Fruit fly (Drosophila melanogaster): Measurements from ENCODE around the gene ZC3H3.

The ZC3H3 gene

DNA sequence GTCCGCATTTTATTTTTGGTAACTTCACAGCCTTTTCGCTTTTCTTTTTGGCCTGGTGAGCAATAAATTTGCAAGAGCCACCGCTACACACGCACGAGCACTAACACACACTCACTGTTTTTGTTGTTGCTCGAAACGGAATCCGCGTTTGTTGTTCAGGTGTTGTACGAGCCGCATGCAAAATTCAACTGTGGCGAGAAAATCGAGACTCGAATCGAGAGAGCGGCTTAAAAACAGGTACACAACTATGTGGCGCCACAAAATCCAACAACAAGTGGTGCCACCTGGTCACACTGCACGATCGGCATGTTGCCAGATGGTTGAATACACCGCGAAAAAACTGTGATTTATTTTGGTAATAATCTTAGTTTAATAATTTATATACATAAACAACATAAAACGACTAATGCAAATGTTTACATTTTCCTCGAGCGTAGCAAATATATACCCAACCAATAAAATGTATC, 2.6 kb downstream of the ZC3H3 start, which contains the start of gene CG43163 (continued):
- TF ChIP-seq CG7928 (GFP tag; optimal IDR thresholded peaks at IDR 0.05) (no peak), HHEX (GFP tag; optimal IDR thresholded peaks at IDR 0.05) (peak; percentile 39), CG17328 (GFP tag; IDR thresholded peaks at IDR 0.05) (peak; percentile 81), unc-4 (GFP tag; IDR thresholded peaks at IDR 0.05; ENCODE audit: partially characterized antibody) (no peak), CG12236 (GFP tag; optimal IDR thresholded peaks at IDR 0.05) (no peak), HmgD (GFP tag; optimal IDR thresholded peaks at IDR 0.05) (no peak), ro (GFP tag; IDR thresholded peaks at IDR 0.05) (no peak), zen2 (GFP tag; IDR thresholded peaks at IDR 0.05; ENCODE audit: partially characterized antibody) (no peak), croc (GFP tag; conservative IDR thresholded peaks at IDR 0.05) (no peak), CG8765 (GFP tag; IDR thresholded peaks at IDR 0.05) (peak; percentile 14; the same call in 1 of the 2 replicates), CG9876 (GFP tag; optimal IDR thresholded peaks at IDR 0.05) (no peak), NC2β (GFP tag; optimal IDR thresholded peaks at IDR 0.05) (peak; percentile 61), Rx (GFP tag; IDR thresholded peaks at IDR 0.05) (peak; percentile 58), CG15269 (tag; optimal IDR thresholded peaks at IDR 0.05) (peak; percentile 67), Hr3 (GFP tag; optimal IDR thresholded peaks at IDR 0.05) (peak; percentile 66), shn (GFP tag; optimal IDR thresholded peaks at IDR 0.05) (no peak), D19A (tag; optimal IDR thresholded peaks at IDR 0.05) (peak; percentile 55), CG18262 (tag; optimal IDR thresholded peaks at IDR 0.05) (peak; percentile 72), p53 (GFP tag; optimal IDR thresholded peaks at IDR 0.05) (no peak), seq (GFP tag; IDR thresholded peaks at IDR 0.05) (no peak), CG3407 (GFP tag; optimal IDR thresholded peaks at IDR 0.05) (peak; percentile 47), gce (GFP tag; IDR thresholded peaks at IDR 0.05) (peak; percentile 79), CG10209 (GFP tag; optimal IDR thresholded peaks at IDR 0.05) (peak; percentile 52), nmo (GFP tag; optimal IDR thresholded peaks at IDR 0.05) (peak; percentile 68), bbx (GFP tag; IDR thresholded peaks at IDR 0.05; ENCODE audit: partially characterized antibody) (no peak), al (GFP tag; IDR thresholded peaks at IDR 0.05) (peak; percentile 51; the same call in 1 of the 2 replicates), CG15696 (tag; optimal IDR thresholded peaks at IDR 0.05) (peak; percentile 50), kah (GFP tag; optimal IDR thresholded peaks at IDR 0.05) (peak; percentile 53), CG11247 (GFP tag; IDR thresholded peaks at IDR 0.05) (peak; percentile 42; the same call in 1 of the 2 replicates), chinmo (GFP tag; IDR thresholded peaks at IDR 0.05; ENCODE audit: partially characterized antibody) (peak; percentile 77; the same call in 2 of the 4 replicates), pita (GFP tag; optimal IDR thresholded peaks at IDR 0.05) (no peak)

DNA sequence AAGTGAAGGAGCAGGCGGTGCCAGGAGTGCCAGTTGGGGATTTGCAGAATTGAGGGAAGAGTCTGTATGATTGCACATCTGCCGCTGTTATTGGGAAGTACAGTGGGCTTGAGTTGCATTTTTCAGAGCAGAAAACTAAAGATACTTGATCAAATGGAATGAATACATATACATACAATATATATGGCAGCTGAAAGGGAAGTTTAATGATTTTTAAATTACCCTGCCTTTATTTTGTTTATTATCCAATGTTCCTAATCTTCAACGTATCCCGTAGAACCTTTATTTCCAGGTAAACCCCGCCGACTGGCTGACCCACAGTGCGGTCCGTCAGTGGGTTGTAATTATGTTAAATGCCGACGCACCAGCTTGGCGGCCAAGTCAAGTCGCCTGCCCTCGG, 28.6 kb downstream of the ZC3H3 start:
- no peak for TF ChIP-seq CG10366 (GFP tag; IDR thresholded peaks at IDR 0.05)
- TF ChIP-seq Ets65A (GFP tag), result peak; percentile 41
- no peak for TF ChIP-seq CoRest (tag; optimal IDR thresholded peaks at IDR 0.05)
- TF ChIP-seq nmo (GFP tag; optimal IDR thresholded peaks at IDR 0.05), result no peak
- TF ChIP-seq gcm2 (GFP tag; optimal IDR thresholded peaks at IDR 0.05), result no peak
- no peak for TF ChIP-seq CG5953 (GFP tag; IDR thresholded peaks at IDR 0.05)
- no peak for TF ChIP-seq Bgb (GFP tag; IDR thresholded peaks at IDR 0.05; ENCODE audit: partially characterized antibody)
- no peak for TF ChIP-seq CG3847 (GFP tag; IDR thresholded peaks at IDR 0.05)
- TF ChIP-seq dpn (GFP tag; optimal IDR thresholded peaks at IDR 0.05), result no peak
- TF ChIP-seq sc (optimal IDR thresholded peaks at IDR 0.05), result no peak
- TF ChIP-seq sc (GFP tag; optimal IDR thresholded peaks at IDR 0.05), result no peak
- TF ChIP-seq Atf3 (GFP tag; optimal IDR thresholded peaks at IDR 0.05), result no peak
- peak; percentile 91 for TF ChIP-seq zen (tag; optimal IDR thresholded peaks at IDR 0.05)
- no peak for TF ChIP-seq MESR4 (GFP tag; optimal IDR thresholded peaks at IDR 0.05)
- no peak for TF ChIP-seq Xrp1 (GFP tag; IDR thresholded peaks at IDR 0.05)
- peak in 1 of 2 experiments; percentile 28 for TF ChIP-seq tll (GFP tag; optimal IDR thresholded peaks at IDR 0.05)
- no peak for TF ChIP-seq Hand (GFP tag; optimal IDR thresholded peaks at IDR 0.05)
- no peak for TF ChIP-seq Max (GFP tag; optimal IDR thresholded peaks at IDR 0.05)
- no peak for TF ChIP-seq CG6272 (GFP tag; IDR thresholded peaks at IDR 0.05)
- TF ChIP-seq Lim3 (GFP tag; IDR thresholded peaks at IDR 0.05), result no peak
- TF ChIP-seq Spps (tag; optimal IDR thresholded peaks at IDR 0.05), result no peak
- TF ChIP-seq Sry-β (GFP tag; optimal IDR thresholded peaks at IDR 0.05), result no peak
